Worm (Caenorhabditis elegans): ENCODE data around the gene srj-15.

DNA sequence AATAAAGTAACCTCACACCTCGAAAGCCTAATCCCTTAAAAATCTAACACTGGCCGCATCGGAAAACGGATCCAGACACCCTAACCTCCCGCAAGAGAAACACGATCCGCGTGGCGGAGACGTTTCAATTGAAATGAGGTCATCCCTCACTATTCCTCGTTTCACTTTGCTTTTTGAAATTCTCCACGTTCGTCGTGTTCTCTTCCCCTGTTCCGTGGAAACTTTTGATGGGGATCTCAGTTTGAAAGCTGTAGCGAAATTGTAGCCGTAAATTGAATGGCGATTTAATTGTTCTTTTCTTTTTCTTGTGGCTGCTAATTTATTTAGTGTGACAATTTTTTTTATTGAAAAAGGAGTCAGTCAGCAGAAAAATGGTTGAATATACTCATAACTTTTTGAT is 4.1 kb upstream of the srj-15 start:
- TF ChIP-seq nhr-67 (tag; optimal IDR thresholded peaks at IDR 0.05) = no peak
- TF ChIP-seq nhr-237 (tag; optimal IDR thresholded peaks at IDR 0.05) = no peak
- no peak for TF ChIP-seq daf-12 (tag; optimal IDR thresholded peaks at IDR 0.05)
- TF ChIP-seq aly-2 (tag; optimal IDR thresholded peaks at IDR 0.05) = no peak

Data from whole organism, L3 larva.